Worm (Caenorhabditis elegans): ENCODE results near the gene scb-1.
A peak's percentile ranks its signal among the peaks of the same experiment; 100 is the strongest.

Gene scb-1

ce11 chrV:11133516-11133915 is 14.0 kb upstream of the scb-1 start:
- no peak for TF ChIP-seq flt-1 (GFP tag; IDR thresholded peaks at IDR 0.05)

- no peak for TF ChIP-seq B0310.2 (tag; optimal IDR thresholded peaks at IDR 0.05)
- TF ChIP-seq hmg-4 (GFP tag; optimal IDR thresholded peaks at IDR 0.05): no peak
- no peak for TF ChIP-seq ets-7 (tag; optimal IDR thresholded peaks at IDR 0.05)
- TF ChIP-seq tbx-11 (GFP tag; IDR thresholded peaks at IDR 0.05): no peak
- no peak for TF ChIP-seq hnd-1 (tag; optimal IDR thresholded peaks at IDR 0.05)
Observed at ce11 chrV:11131801-11132200, 12.3 kb upstream of the scb-1 start.

- no peak for TF ChIP-seq flt-1 (GFP tag; IDR thresholded peaks at IDR 0.05)
- TF ChIP-seq pes-1 (GFP tag; IDR thresholded peaks at IDR 0.05): no peak
- TF ChIP-seq hmbx-1 (tag; optimal IDR thresholded peaks at IDR 0.05): no peak
- TF ChIP-seq sea-1 (GFP tag; conservative IDR thresholded peaks at IDR 0.05): no peak
- TF ChIP-seq aly-1 (tag; optimal IDR thresholded peaks at IDR 0.05): no peak
- no peak for TF ChIP-seq scrt-1 (GFP tag; IDR thresholded peaks at IDR 0.05)
- no peak for TF ChIP-seq tbx-37 (GFP tag; conservative IDR thresholded peaks at IDR 0.05)
- TF ChIP-seq tbx-11 (GFP tag; IDR thresholded peaks at IDR 0.05): no peak
- TF ChIP-seq ceh-13 (GFP tag; optimal IDR thresholded peaks at IDR 0.05): no peak
- no peak for TF ChIP-seq ets-7 (tag; optimal IDR thresholded peaks at IDR 0.05)
- no peak for TF ChIP-seq tra-4 (tag; optimal IDR thresholded peaks at IDR 0.05)
- no peak for TF ChIP-seq ama-1 (optimal IDR thresholded peaks at IDR 0.05)
- no peak for TF ChIP-seq hnd-1 (tag; optimal IDR thresholded peaks at IDR 0.05)
- TF ChIP-seq F13C5.2 (tag; optimal IDR thresholded peaks at IDR 0.05): no peak
Observed at ce11 chrV:11127197-11127596, 7.7 kb upstream of the scb-1 start, which contains the start of gene jmjd-5. Gene jmjd-5, plus strand, starts transcription at chrV:11127497.

ce11 chrV:11124922-11125321 is 5.4 kb upstream of the scb-1 start, which contains the start of gene C06H2.2:
Gene C06H2.2, plus strand, starts transcription at chrV:11125222.
- TF ChIP-seq flt-1 (GFP tag; IDR thresholded peaks at IDR 0.05) (no peak), sea-1 (GFP tag; conservative IDR thresholded peaks at IDR 0.05) (no peak), ceh-13 (GFP tag; optimal IDR thresholded peaks at IDR 0.05) (no peak)

ce11 chrV:11123817-11124337 is 4.4 kb upstream of the scb-1 start, which contains the start of the genes atp-5 and lmtr-3:
Gene atp-5, minus strand, starts transcription at chrV:11123867.
Gene lmtr-3, plus strand, starts transcription at chrV:11124186.
- TF ChIP-seq sea-1 (GFP tag; conservative IDR thresholded peaks at IDR 0.05): no peak
- TF ChIP-seq F13C5.2 (tag; optimal IDR thresholded peaks at IDR 0.05): peak; percentile 36
- TF ChIP-seq tbx-37 (GFP tag; conservative IDR thresholded peaks at IDR 0.05): peak; percentile 76; the same call in 1 of the 2 replicates
- TF ChIP-seq hnd-1 (tag; optimal IDR thresholded peaks at IDR 0.05): no peak
- no peak for TF ChIP-seq pes-1 (GFP tag; IDR thresholded peaks at IDR 0.05)
- TF ChIP-seq ceh-36 (tag; optimal IDR thresholded peaks at IDR 0.05): no peak
- TF ChIP-seq ama-1 (optimal IDR thresholded peaks at IDR 0.05): no peak
- TF ChIP-seq hmbx-1 (tag; optimal IDR thresholded peaks at IDR 0.05): no peak
- peak; percentile 38 for TF ChIP-seq hmg-4 (GFP tag; optimal IDR thresholded peaks at IDR 0.05)
- TF ChIP-seq tbx-11 (GFP tag; IDR thresholded peaks at IDR 0.05): 0 out of 2 replicates have a peak, but pooled peaks have one; percentile 36
- TF ChIP-seq aly-1 (tag; optimal IDR thresholded peaks at IDR 0.05): no peak
- no peak for TF ChIP-seq ets-7 (tag; optimal IDR thresholded peaks at IDR 0.05)
- TF ChIP-seq B0310.2 (tag; optimal IDR thresholded peaks at IDR 0.05): no peak

- TF ChIP-seq sea-1 (GFP tag; conservative IDR thresholded peaks at IDR 0.05) (no peak), tra-4 (tag; optimal IDR thresholded peaks at IDR 0.05) (no peak), hmbx-1 (tag; optimal IDR thresholded peaks at IDR 0.05) (no peak), pes-1 (GFP tag; IDR thresholded peaks at IDR 0.05) (no peak), tbx-37 (GFP tag; conservative IDR thresholded peaks at IDR 0.05) (no peak), tbx-11 (GFP tag; IDR thresholded peaks at IDR 0.05) (no peak), B0310.2 (tag; optimal IDR thresholded peaks at IDR 0.05) (no peak), hnd-1 (tag; optimal IDR thresholded peaks at IDR 0.05) (no peak), ama-1 (optimal IDR thresholded peaks at IDR 0.05) (no peak), aly-1 (tag; optimal IDR thresholded peaks at IDR 0.05) (no peak), ets-7 (tag; optimal IDR thresholded peaks at IDR 0.05) (no peak)
Observed at ce11 chrV:11122466-11122865, 3.0 kb upstream of the scb-1 start, which contains the start of gene mboa-2. Gene mboa-2, minus strand, starts transcription at chrV:11122493.

ce11 chrV:11121247-11121646 is 1.7 kb upstream of the scb-1 start:
- TF ChIP-seq flt-1 (GFP tag; IDR thresholded peaks at IDR 0.05) (no peak), scrt-1 (GFP tag; IDR thresholded peaks at IDR 0.05) (no peak), hnd-1 (tag; optimal IDR thresholded peaks at IDR 0.05) (no peak), ceh-36 (tag; optimal IDR thresholded peaks at IDR 0.05) (no peak), hmg-4 (GFP tag; optimal IDR thresholded peaks at IDR 0.05) (no peak), sea-1 (GFP tag; conservative IDR thresholded peaks at IDR 0.05) (no peak), ets-7 (tag; optimal IDR thresholded peaks at IDR 0.05) (no peak), tbx-37 (GFP tag; conservative IDR thresholded peaks at IDR 0.05) (no peak), ceh-13 (GFP tag; optimal IDR thresholded peaks at IDR 0.05) (no peak), aly-1 (tag; optimal IDR thresholded peaks at IDR 0.05) (no peak), pes-1 (GFP tag; IDR thresholded peaks at IDR 0.05) (no peak), hmbx-1 (tag; optimal IDR thresholded peaks at IDR 0.05) (no peak), tbx-11 (GFP tag; IDR thresholded peaks at IDR 0.05) (no peak), B0310.2 (tag; optimal IDR thresholded peaks at IDR 0.05) (no peak), tra-4 (tag; optimal IDR thresholded peaks at IDR 0.05) (no peak), ama-1 (optimal IDR thresholded peaks at IDR 0.05) (no peak), F13C5.2 (tag; optimal IDR thresholded peaks at IDR 0.05) (no peak)

ce11 chrV:11118179-11118725 is 1.3 kb downstream of the scb-1 start:
- TF ChIP-seq sea-1 (GFP tag; conservative IDR thresholded peaks at IDR 0.05): no peak
- TF ChIP-seq aly-1 (tag; optimal IDR thresholded peaks at IDR 0.05): no peak
- TF ChIP-seq flt-1 (GFP tag; IDR thresholded peaks at IDR 0.05): no peak
- TF ChIP-seq F13C5.2 (tag; optimal IDR thresholded peaks at IDR 0.05): no peak
- TF ChIP-seq tra-4 (tag; optimal IDR thresholded peaks at IDR 0.05): no peak
- TF ChIP-seq ama-1 (optimal IDR thresholded peaks at IDR 0.05): no peak
- no peak for TF ChIP-seq ceh-36 (tag; optimal IDR thresholded peaks at IDR 0.05)
- no peak for TF ChIP-seq scrt-1 (GFP tag; IDR thresholded peaks at IDR 0.05)
- TF ChIP-seq pes-1 (GFP tag; IDR thresholded peaks at IDR 0.05): no peak
- TF ChIP-seq hmbx-1 (tag; optimal IDR thresholded peaks at IDR 0.05): no peak
- no peak for TF ChIP-seq tbx-11 (GFP tag; IDR thresholded peaks at IDR 0.05)
- TF ChIP-seq hnd-1 (tag; optimal IDR thresholded peaks at IDR 0.05): no peak
- no peak for TF ChIP-seq hmg-4 (GFP tag; optimal IDR thresholded peaks at IDR 0.05)
- no peak for TF ChIP-seq B0310.2 (tag; optimal IDR thresholded peaks at IDR 0.05)
- no peak for TF ChIP-seq ets-7 (tag; optimal IDR thresholded peaks at IDR 0.05)
- no peak for TF ChIP-seq ceh-13 (GFP tag; optimal IDR thresholded peaks at IDR 0.05)
- TF ChIP-seq tbx-37 (GFP tag; conservative IDR thresholded peaks at IDR 0.05): no peak
